Fruit fly (Drosophila melanogaster): Measurements from ENCODE around the gene Ugt307A1.

Gene Ugt307A1

DNA sequence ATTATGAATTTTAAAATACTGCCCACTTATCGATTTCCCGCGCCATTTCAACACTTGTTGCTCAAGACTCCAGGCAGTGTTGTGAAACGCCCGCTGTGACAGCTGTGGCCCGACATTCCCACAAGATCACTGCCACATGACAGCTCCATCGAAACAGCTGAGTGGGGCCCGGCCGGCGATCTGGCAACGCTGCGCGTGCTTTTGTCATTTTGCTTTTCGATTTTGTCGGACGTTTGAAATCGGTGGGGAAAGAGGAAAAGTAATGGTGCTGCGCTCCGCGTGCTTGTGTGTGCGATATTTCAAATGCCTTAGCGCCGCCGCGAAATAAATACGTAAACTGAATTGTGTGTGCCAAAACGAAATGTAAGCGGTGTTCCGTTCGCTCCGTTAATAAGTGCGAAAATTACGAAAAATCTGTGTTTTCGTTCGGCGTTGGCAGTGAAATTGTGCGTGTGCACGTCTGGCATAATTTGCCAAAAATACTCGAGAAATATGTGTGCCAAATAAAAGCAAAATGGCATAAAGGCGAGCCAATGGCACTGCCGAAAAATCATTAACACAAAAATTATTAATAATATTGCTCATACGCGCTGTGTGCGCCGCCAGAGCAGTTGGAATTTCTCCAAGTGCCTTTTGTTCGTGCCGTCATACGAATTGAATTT lies 25.5 kb upstream of the Ugt307A1 start (continued):
- TF ChIP-seq Stat92E (GFP tag; optimal IDR thresholded peaks at IDR 0.05) (peak in 1 of 3 experiments; percentile 33), Dbx (GFP tag; IDR thresholded peaks at IDR 0.05) (peak; percentile 69), Usf (GFP tag; optimal IDR thresholded peaks at IDR 0.05) (no peak), sisA (GFP tag; IDR thresholded peaks at IDR 0.05) (peak; percentile 57), CG10321 (GFP tag; IDR thresholded peaks at IDR 0.05) (0 out of 2 replicates have a peak, but pooled peaks have one; percentile 6), Blimp-1 (GFP tag; optimal IDR thresholded peaks at IDR 0.05) (peak; percentile 9), lilli (GFP tag; optimal IDR thresholded peaks at IDR 0.05) (peak; percentile 60), chn (GFP tag; optimal IDR thresholded peaks at IDR 0.05) (peak; percentile 45), Hmr (GFP tag; optimal IDR thresholded peaks at IDR 0.05) (peak; percentile 79), crc (GFP tag; optimal IDR thresholded peaks at IDR 0.05) (no peak), CG12236 (GFP tag; optimal IDR thresholded peaks at IDR 0.05) (no peak), CG12299 (tag; optimal IDR thresholded peaks at IDR 0.05) (peak; percentile 35), cas (GFP tag; IDR thresholded peaks at IDR 0.05) (0 out of 2 replicates have a peak, but pooled peaks have one; percentile 51), Abd-B (GFP tag; optimal IDR thresholded peaks at IDR 0.05) (no peak), CG8388 (GFP tag; optimal IDR thresholded peaks at IDR 0.05) (no peak), sug (tag; optimal IDR thresholded peaks at IDR 0.05) (peak; percentile 53), NfI (GFP tag; optimal IDR thresholded peaks at IDR 0.05) (peak; percentile 27), CG9215 (GFP tag; IDR thresholded peaks at IDR 0.05) (no peak), CG6813 (GFP tag; optimal IDR thresholded peaks at IDR 0.05) (peak; percentile 59), CG9797 (GFP tag; optimal IDR thresholded peaks at IDR 0.05) (peak; percentile 13), br (optimal IDR thresholded peaks at IDR 0.05) (no peak), gcm (GFP tag; optimal IDR thresholded peaks at IDR 0.05) (peak; percentile 12), Mad (GFP tag; optimal IDR thresholded peaks at IDR 0.05) (peak; percentile 59), so (GFP tag; IDR thresholded peaks at IDR 0.05) (peak; percentile 35), CG9727 (GFP tag; optimal IDR thresholded peaks at IDR 0.05) (peak; percentile 41), fd3F (GFP tag; optimal IDR thresholded peaks at IDR 0.05) (peak; percentile 5), CG14710 (tag; optimal IDR thresholded peaks at IDR 0.05) (peak; percentile 61), CG16779 (GFP tag; IDR thresholded peaks at IDR 0.05) (peak; percentile 58), bsh (GFP tag; optimal IDR thresholded peaks at IDR 0.05) (peak in 1 of 2 experiments; percentile 28), CG15696 (tag; optimal IDR thresholded peaks at IDR 0.05) (no peak), CG18262 (tag; optimal IDR thresholded peaks at IDR 0.05) (peak; percentile 38), oc (tag; optimal IDR thresholded peaks at IDR 0.05) (no peak), CG10209 (GFP tag; optimal IDR thresholded peaks at IDR 0.05) (peak; percentile 31), CG14441 (GFP tag; IDR thresholded peaks at IDR 0.05) (peak; percentile 68), bbx (GFP tag; IDR thresholded peaks at IDR 0.05; ENCODE audit: partially characterized antibody) (peak; percentile 77), TFAM (GFP tag; optimal IDR thresholded peaks at IDR 0.05) (no peak), zf30C (GFP tag; optimal IDR thresholded peaks at IDR 0.05) (peak; percentile 9), Nf-YC (tag; optimal IDR thresholded peaks at IDR 0.05) (peak; percentile 46), trem (tag; optimal IDR thresholded peaks at IDR 0.05) (peak; percentile 61), ara (GFP tag; IDR thresholded peaks at IDR 0.05) (peak; percentile 12; the same call in 1 of the 2 replicates), CG13624 (GFP tag; optimal IDR thresholded peaks at IDR 0.05) (peak; percentile 48), row (GFP tag; IDR thresholded peaks at IDR 0.05) (peak; percentile 70), CG7357 (GFP tag; IDR thresholded peaks at IDR 0.05) (0 out of 3 replicates have a peak, but pooled peaks have one; percentile 7), CG4328 (GFP tag; optimal IDR thresholded peaks at IDR 0.05) (peak; percentile 26), D19B (GFP tag; optimal IDR thresholded peaks at IDR 0.05) (no peak), CG6683 (GFP tag; optimal IDR thresholded peaks at IDR 0.05) (no peak), stc (GFP tag; IDR thresholded peaks at IDR 0.05) (peak; percentile 29), toy (GFP tag; IDR thresholded peaks at IDR 0.05) (no peak), CG17612 (GFP tag; IDR thresholded peaks at IDR 0.05) (no peak)
